Worm (Caenorhabditis elegans) whole organism, L4/young adult: ENCODE data around the gene F53C3.8.

Source experiments
- W03F9.2 ChIP-seq: fragments of 150-350 bp; optimal IDR thresholded peaks from 2 replicates; lab custom pipeline; 2014; ENCODE audit warnings: missing biosample characterization, missing genetic modification characterization
- dao-5 ChIP-seq: sonication (generic microtip); optimal IDR thresholded peaks from 2 replicates; lab custom pipeline; 2016; ENCODE audit warnings: missing genotype, missing genetic modification characterization, moderate library complexity, missing compliant biosample characterization
- him-1 ChIP-seq: sonication (generic microtip); optimal IDR thresholded peaks from 2 replicates; lab custom pipeline; 2016; ENCODE audit warnings: missing genotype, missing genetic modification reagents, missing genetic modification characterization, missing compliant biosample characterization

The F53C3.8 gene

ce11 chrII:3891124-3891523, at the start of gene F53C3.8:
F53C3.8 (plus strand) TSS chrII:3891424.
- TF ChIP-seq dao-5 (tag; lab: Kevin White, UChicago) (no peak), him-1 (tag; lab: Kevin White, UChicago) (no peak), W03F9.2 (tag; lab: Kevin White, UChicago) (no peak)

- TF ChIP-seq him-1 (tag; lab: Kevin White, UChicago) (no peak), W03F9.2 (tag; lab: Kevin White, UChicago) (no peak), dao-5 (tag; lab: Kevin White, UChicago) (no peak)
These were observed 47.9 kb upstream of the F53C3.8 start, which contains the start of the genes C17A2.7 and C17A2.3 for ce11 chrII:3843305-3843704. C17A2.7 (minus strand) TSS chrII:3843405. C17A2.3 (plus strand) TSS chrII:3843609.

ce11 chrII:3846028-3846427, 45.2 kb upstream of the F53C3.8 start, which contains the start of gene C17A2.2:
C17A2.2 (plus strand) TSS chrII:3846328.
- no peak for TF ChIP-seq W03F9.2 (tag; lab: Kevin White, UChicago)
- TF ChIP-seq him-1 (tag; lab: Kevin White, UChicago): no peak
- no peak for TF ChIP-seq dao-5 (tag; lab: Kevin White, UChicago)

ce11 chrII:3850655-3851054, 40.6 kb upstream of the F53C3.8 start, which contains the start of gene nhr-72:
nhr-72 (minus strand) TSS chrII:3850755.
- no peak for TF ChIP-seq him-1 (tag; lab: Kevin White, UChicago)
- TF ChIP-seq dao-5 (tag; lab: Kevin White, UChicago): no peak
- no peak for TF ChIP-seq W03F9.2 (tag; lab: Kevin White, UChicago)

ce11 chrII:3852654-3853053, 38.6 kb upstream of the F53C3.8 start, which contains the start of gene nhr-257:
nhr-257 (plus strand) TSS chrII:3852954.
- TF ChIP-seq him-1 (tag; lab: Kevin White, UChicago) (no peak), dao-5 (tag; lab: Kevin White, UChicago) (no peak), W03F9.2 (tag; lab: Kevin White, UChicago) (no peak)

- TF ChIP-seq W03F9.2 (tag; lab: Kevin White, UChicago) (no peak), him-1 (tag; lab: Kevin White, UChicago) (no peak), dao-5 (tag; lab: Kevin White, UChicago) (no peak)
These were observed 30.4 kb upstream of the F53C3.8 start, which contains the start of gene oac-11 for ce11 chrII:3860826-3861225. oac-11 (minus strand) TSS chrII:3860926.

ce11 chrII:3862053-3862452, 29.2 kb upstream of the F53C3.8 start:
- no peak for TF ChIP-seq dao-5 (tag; lab: Kevin White, UChicago)
- no peak for TF ChIP-seq him-1 (tag; lab: Kevin White, UChicago)

ce11 chrII:3864652-3865051, 26.6 kb upstream of the F53C3.8 start, which contains the start of gene nhr-261:
nhr-261 (minus strand) TSS chrII:3864752.
- TF ChIP-seq W03F9.2 (tag; lab: Kevin White, UChicago) (no peak), dao-5 (tag; lab: Kevin White, UChicago) (no peak), him-1 (tag; lab: Kevin White, UChicago) (no peak)

ce11 chrII:3869601-3870000, 21.6 kb upstream of the F53C3.8 start, which contains the start of gene oac-10:
oac-10 (plus strand) TSS chrII:3869901.
- TF ChIP-seq dao-5 (tag; lab: Kevin White, UChicago) (no peak), him-1 (tag; lab: Kevin White, UChicago) (no peak), W03F9.2 (tag; lab: Kevin White, UChicago) (no peak)

ce11 chrII:3877127-3877526, 14.1 kb upstream of the F53C3.8 start, which contains the start of gene nep-3:
nep-3 (minus strand) TSS chrII:3877227.
- no peak for TF ChIP-seq W03F9.2 (tag; lab: Kevin White, UChicago)
- no peak for TF ChIP-seq him-1 (tag; lab: Kevin White, UChicago)
- no peak for TF ChIP-seq dao-5 (tag; lab: Kevin White, UChicago)

ce11 chrII:3877874-3878273, 13.3 kb upstream of the F53C3.8 start, which contains the start of gene sdz-7:
sdz-7 (minus strand) TSS chrII:3877974.
- no peak for TF ChIP-seq him-1 (tag; lab: Kevin White, UChicago)
- no peak for TF ChIP-seq W03F9.2 (tag; lab: Kevin White, UChicago)
- no peak for TF ChIP-seq dao-5 (tag; lab: Kevin White, UChicago)

- TF ChIP-seq dao-5 (tag; lab: Kevin White, UChicago) (no peak), him-1 (tag; lab: Kevin White, UChicago) (no peak), W03F9.2 (tag; lab: Kevin White, UChicago) (no peak)
These were observed 12.9 kb upstream of the F53C3.8 start, which contains the start of gene srh-250 for ce11 chrII:3878330-3878729. srh-250 (plus strand) TSS chrII:3878630.

- TF ChIP-seq W03F9.2 (tag; lab: Kevin White, UChicago): no peak
- TF ChIP-seq him-1 (tag; lab: Kevin White, UChicago): no peak
- TF ChIP-seq dao-5 (tag; lab: Kevin White, UChicago): no peak
These were observed 11.3 kb upstream of the F53C3.8 start, which contains the start of gene nhr-166 for ce11 chrII:3879945-3880344. nhr-166 (plus strand) TSS chrII:3880245.

- no peak for TF ChIP-seq W03F9.2 (tag; lab: Kevin White, UChicago)
- no peak for TF ChIP-seq dao-5 (tag; lab: Kevin White, UChicago)
- no peak for TF ChIP-seq him-1 (tag; lab: Kevin White, UChicago)
These were observed 2.7 kb downstream of the F53C3.8 start for ce11 chrII:3893911-3894310.
